Fruit fly (Drosophila melanogaster): ENCODE results near the gene CG14316.

Gene CG14316

DNA sequence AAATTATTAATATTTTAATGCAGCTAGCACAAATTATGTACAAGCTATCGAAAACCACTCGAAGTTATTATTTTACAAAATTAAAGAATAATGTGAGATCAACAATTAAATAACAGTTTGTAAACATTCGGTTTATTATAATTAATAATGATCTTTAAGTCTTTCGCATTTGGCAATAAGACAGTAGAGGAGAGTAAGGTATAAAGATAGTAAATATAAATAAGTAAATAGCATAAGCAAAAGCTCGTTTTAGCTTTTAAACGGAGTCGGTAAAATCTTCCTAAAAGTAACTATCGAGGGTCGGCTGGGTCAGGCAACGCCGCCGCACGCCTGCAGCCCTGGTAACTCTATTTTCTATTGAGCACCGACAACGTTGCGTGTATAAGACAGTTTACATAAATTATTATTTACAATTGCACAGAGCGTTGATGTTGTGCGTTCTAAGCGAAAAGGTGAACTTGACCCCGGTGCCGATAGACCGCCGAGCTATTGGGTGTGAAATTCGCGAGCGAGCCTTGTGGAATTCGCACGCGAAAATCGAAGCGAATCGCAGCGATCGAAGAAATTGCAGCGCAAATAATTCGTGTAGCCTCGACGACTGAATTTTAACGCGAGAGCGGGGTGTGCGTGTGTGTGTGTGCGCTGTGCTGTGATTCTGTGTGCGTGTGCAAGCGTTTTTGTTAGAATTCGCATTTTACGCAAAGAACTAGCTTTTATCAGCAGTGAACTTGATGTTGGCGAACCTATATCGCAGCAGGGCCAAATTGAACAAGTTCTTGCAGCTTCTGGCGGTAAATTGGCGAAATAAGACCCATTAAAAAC lies 15.7 kb downstream of the CG14316 start, which contains the start of gene wrd:
Gene wrd, plus strand, starts transcription at position 342 of the 822 bp plus-strand sequence.
- no peak for TF ChIP-seq yki (optimal IDR thresholded peaks at IDR 0.05)
- TF ChIP-seq ash1 (GFP tag; optimal IDR thresholded peaks at IDR 0.05), result no peak
- TF ChIP-seq CG13424 (tag; optimal IDR thresholded peaks at IDR 0.05), result peak; percentile 41
- no peak for TF ChIP-seq mam (GFP tag; optimal IDR thresholded peaks at IDR 0.05)
- TF ChIP-seq sug (tag; optimal IDR thresholded peaks at IDR 0.05), result no peak
- no peak for TF ChIP-seq sqz (GFP tag; optimal IDR thresholded peaks at IDR 0.05)
- no peak for TF ChIP-seq NC2β (GFP tag; optimal IDR thresholded peaks at IDR 0.05)
- TF ChIP-seq CG8388 (GFP tag; optimal IDR thresholded peaks at IDR 0.05), result no peak
- no peak for TF ChIP-seq Lpt (GFP tag; optimal IDR thresholded peaks at IDR 0.05)
- no peak for TF ChIP-seq CG6175 (GFP tag; IDR thresholded peaks at IDR 0.05)
- peak; percentile 42 for TF ChIP-seq dmrt11E (tag; optimal IDR thresholded peaks at IDR 0.05)
- no peak for TF ChIP-seq tna (GFP tag; IDR thresholded peaks at IDR 0.05; ENCODE audit: partially characterized antibody)
- TF ChIP-seq gcm2 (GFP tag; optimal IDR thresholded peaks at IDR 0.05), result no peak
- TF ChIP-seq CG34422 (GFP tag; IDR thresholded peaks at IDR 0.05), result peak; percentile 60; the same call in 1 of the 3 replicates
- peak; percentile 14; the same call in 1 of the 2 replicates for TF ChIP-seq CG14441 (GFP tag; IDR thresholded peaks at IDR 0.05)
- TF ChIP-seq CG2678 (tag; optimal IDR thresholded peaks at IDR 0.05), result peak; percentile 47
- TF ChIP-seq CkIIα-i1 (GFP tag; IDR thresholded peaks at IDR 0.05), result no peak
- peak; percentile 18 for TF ChIP-seq lilli (GFP tag; optimal IDR thresholded peaks at IDR 0.05)
- TF ChIP-seq Poxn (GFP tag; IDR thresholded peaks at IDR 0.05), result no peak
- no peak for TF ChIP-seq pan (optimal IDR thresholded peaks at IDR 0.05)
- peak in 1 of 2 experiments; percentile 9 for TF ChIP-seq pan (GFP tag; optimal IDR thresholded peaks at IDR 0.05 in 1 of 2, IDR thresholded peaks at IDR 0.05 in 1 of 2)
- 0 out of 3 replicates have a peak, but pooled peaks have one; percentile 7 for TF ChIP-seq ci (GFP tag; IDR thresholded peaks at IDR 0.05)
- no peak for TF ChIP-seq CG13624 (GFP tag; optimal IDR thresholded peaks at IDR 0.05)
- no peak for TF ChIP-seq Blimp-1 (GFP tag; optimal IDR thresholded peaks at IDR 0.05)
- peak; percentile 49 for TF ChIP-seq CG11504 (tag; optimal IDR thresholded peaks at IDR 0.05)
- 0 out of 2 replicates have a peak, but pooled peaks have one; percentile 18 for TF ChIP-seq ato (GFP tag; IDR thresholded peaks at IDR 0.05; ENCODE audit: partially characterized antibody)
- TF ChIP-seq Asciz (GFP tag; optimal IDR thresholded peaks at IDR 0.05), result no peak
- no peak; the same call in 2 of the 3 replicates for TF ChIP-seq zfh1 (GFP tag; IDR thresholded peaks at IDR 0.05)
- peak; percentile 86 for TF ChIP-seq CG7928 (GFP tag; optimal IDR thresholded peaks at IDR 0.05)
- TF ChIP-seq sisA (GFP tag; IDR thresholded peaks at IDR 0.05), result 0 out of 2 replicates have a peak, but pooled peaks have one; percentile 9
- TF ChIP-seq h (optimal IDR thresholded peaks at IDR 0.05), result no peak
- no peak for TF ChIP-seq Gsc (GFP tag; IDR thresholded peaks at IDR 0.05)
- no peak for TF ChIP-seq Neu2 (GFP tag; optimal IDR thresholded peaks at IDR 0.05; ENCODE audit: borderline replicate concordance)
- no peak for TF ChIP-seq emc (GFP tag; optimal IDR thresholded peaks at IDR 0.05)
- TF ChIP-seq Six4 (GFP tag; optimal IDR thresholded peaks at IDR 0.05), result no peak
- TF ChIP-seq exex (tag; optimal IDR thresholded peaks at IDR 0.05), result no peak
- peak; percentile 53 for TF ChIP-seq CG9932 (GFP tag; IDR thresholded peaks at IDR 0.05)
- TF ChIP-seq Gug (GFP tag; IDR thresholded peaks at IDR 0.05), result peak; percentile 51; the same call in 1 of the 4 replicates
- TF ChIP-seq CG8765 (GFP tag; IDR thresholded peaks at IDR 0.05), result no peak
- no peak for TF ChIP-seq Dp (GFP tag; optimal IDR thresholded peaks at IDR 0.05)
- no peak for TF ChIP-seq insv (GFP tag; optimal IDR thresholded peaks at IDR 0.05)
- TF ChIP-seq zen2 (GFP tag; IDR thresholded peaks at IDR 0.05; ENCODE audit: partially characterized antibody), result no peak
- no peak for TF ChIP-seq gsb-n (tag; optimal IDR thresholded peaks at IDR 0.05)
- peak; percentile 4 for TF ChIP-seq HmgZ (tag; optimal IDR thresholded peaks at IDR 0.05)
- TF ChIP-seq E2f2 (GFP tag; IDR thresholded peaks at IDR 0.05), result no peak
- no peak for TF ChIP-seq eyg (GFP tag; optimal IDR thresholded peaks at IDR 0.05)
- TF ChIP-seq CG12155 (GFP tag; optimal IDR thresholded peaks at IDR 0.05), result peak; percentile 24
- TF ChIP-seq CoRest (tag; optimal IDR thresholded peaks at IDR 0.05), result peak; percentile 54
- TF ChIP-seq stwl (tag; optimal IDR thresholded peaks at IDR 0.05), result peak; percentile 15
- peak; percentile 49 for TF ChIP-seq abd-A (tag; optimal IDR thresholded peaks at IDR 0.05)

Measured in whole organism, embryonic.